Fruit fly (Drosophila melanogaster) whole organism, embryonic: Measurements from ENCODE around the gene CG9682.
A peak's percentile ranks its signal among the peaks of the same experiment; 100 is the strongest.

Experiments
- ATbp ChIP-seq: fragments of 200-800 bp; sonication (Bioruptor generic); optimal IDR thresholded peaks from 2 replicates; lab custom pipeline; 2017; ENCODE audit warnings: missing biosample characterization, mild to moderate bottlenecking, missing genetic modification characterization, missing genetic modification reagents
- Ada2b ChIP-seq: fragments of 200-800 bp; sonication (Bioruptor generic); IDR thresholded peaks from 2 replicates; pipeline ENCODE4 v1.3.6; 2022; ENCODE audit warnings: missing biosample characterization, missing genetic modification characterization
- Awh ChIP-seq: fragments of 200-800 bp; sonication (Bioruptor generic); IDR thresholded peaks from 2 replicates; pipeline ENCODE4, ENCODE4 v1.3.6; 2022; ENCODE audit warnings: missing biosample characterization, missing genetic modification characterization
- Blimp-1 ChIP-seq: fragments of 200-800 bp; sonication (Bioruptor generic); optimal IDR thresholded peaks from 3 replicates; lab custom pipeline; 2018; ENCODE audit warnings: missing biosample characterization, missing genetic modification characterization, mild to moderate bottlenecking, moderate library complexity, missing genetic modification reagents
- CG10147 ChIP-seq: fragments of 200-800 bp; sonication (Bioruptor generic); optimal IDR thresholded peaks from 2 replicates; lab custom pipeline; 2019; ENCODE audit warnings: missing biosample characterization, mild to moderate bottlenecking, missing genetic modification characterization, moderate library complexity
- CG1024 ChIP-seq: fragments of 200-800 bp; sonication (Bioruptor generic); IDR thresholded peaks from 2 replicates; pipeline ENCODE4 v1.3.6; 2022; ENCODE audit warnings: missing biosample characterization, missing genetic modification characterization
- CG12391 ChIP-seq: fragments of 200-800 bp; sonication (Bioruptor generic); optimal IDR thresholded peaks from 3 replicates; lab custom pipeline; 2018; ENCODE audit warnings: missing biosample characterization, mild to moderate bottlenecking, missing genetic modification characterization, moderate library complexity
- CG12744 ChIP-seq: fragments of 200-800 bp; sonication (Bioruptor generic); optimal IDR thresholded peaks from 2 replicates; lab custom pipeline; 2016; ENCODE audit warnings: missing biosample characterization, missing genetic modification characterization
- CG14667 ChIP-seq: fragments of 200-800 bp; sonication (Bioruptor generic); IDR thresholded peaks from 2 replicates; pipeline ENCODE4 v1.3.6; 2022; ENCODE audit warnings: missing biosample characterization, missing genetic modification characterization
- CG17328 ChIP-seq: fragments of 200-800 bp; sonication (Bioruptor generic); IDR thresholded peaks from 2 replicates; pipeline ENCODE4 v1.3.6; 2022; ENCODE audit warnings: missing biosample characterization, missing genetic modification characterization
- CG17829 ChIP-seq: fragments of 200-800 bp; optimal IDR thresholded peaks from 2 replicates; lab custom pipeline; 2019; ENCODE audit warnings: missing biosample characterization, mild to moderate bottlenecking, missing genetic modification characterization, moderate library complexity
- CG33557 ChIP-seq: fragments of 200-800 bp; sonication (Bioruptor generic); optimal IDR thresholded peaks from 2 replicates; lab custom pipeline; 2019; ENCODE audit warnings: missing biosample characterization, mild to moderate bottlenecking, missing genetic modification characterization, moderate library complexity
- CG4404 ChIP-seq: fragments of 200-800 bp; sonication (Bioruptor generic); IDR thresholded peaks from 2 replicates; pipeline ENCODE4 v1.3.6; 2022; ENCODE audit warnings: missing biosample characterization, missing genetic modification characterization
- CG5953 ChIP-seq: fragments of 200-800 bp; sonication (Bioruptor generic); IDR thresholded peaks from 2 replicates; pipeline ENCODE4 v1.3.6; 2022; ENCODE audit warnings: missing biosample characterization, missing genetic modification characterization
- CG6654 ChIP-seq: fragments of 200-800 bp; sonication (Bioruptor generic); optimal IDR thresholded peaks from 2 replicates; lab custom pipeline; 2017; ENCODE audit warnings: missing biosample characterization, mild to moderate bottlenecking, missing genetic modification characterization
- CG8089 ChIP-seq: fragments of 200-800 bp; sonication (Bioruptor generic); optimal IDR thresholded peaks from 3 replicates; lab custom pipeline; 2016; ENCODE audit warnings: missing biosample characterization, missing genetic modification characterization
- CG9876 ChIP-seq: fragments of 200-800 bp; sonication (Bioruptor generic); optimal IDR thresholded peaks from 2 replicates; lab custom pipeline; 2016; ENCODE audit warnings: missing biosample characterization, missing genetic modification characterization
- CTCF ChIP-seq: fragments of 200-800 bp; sonication (Bioruptor generic); optimal IDR thresholded peaks from 2 replicates; lab custom pipeline; 2017; ENCODE audit warnings: missing biosample characterization, mild to moderate bottlenecking, missing genetic modification characterization, moderate library complexity
- Dip3 ChIP-seq: fragments of 200-800 bp; sonication (Bioruptor generic); optimal IDR thresholded peaks from 3 replicates; lab custom pipeline; 2016; ENCODE audit warnings: missing biosample characterization, missing genetic modification characterization
- Fer3 ChIP-seq: fragments of 200-800 bp; sonication (Bioruptor generic); optimal IDR thresholded peaks from 2 replicates; lab custom pipeline; 2018; ENCODE audit warnings: missing biosample characterization, mild to moderate bottlenecking, missing genetic modification characterization, moderate library complexity
- GATAe ChIP-seq: fragments of 200-800 bp; sonication (Bioruptor generic); conservative IDR thresholded peaks from 2 replicates; pipeline ENCODE4 v1.3.6; 2022; ENCODE audit warnings: missing biosample characterization, missing genetic modification characterization
- HLH4C ChIP-seq: fragments of 200-800 bp; sonication (Bioruptor generic); IDR thresholded peaks from 3 replicates; pipeline ENCODE4 v1.3.6; 2022; ENCODE audit warnings: missing biosample characterization, missing genetic modification characterization; ENCODE audit not compliant: partially characterized antibody
- HmgD ChIP-seq: fragments of 200-800 bp; sonication (Bioruptor generic); optimal IDR thresholded peaks from 3 replicates; lab custom pipeline; 2016; ENCODE audit warnings: missing biosample characterization, missing genetic modification characterization
- Hr51 ChIP-seq, 2 experiments: fragments of 200-800 bp; sonication (Bioruptor generic); optimal IDR thresholded peaks; 2 replicates in 1 of 2; 3 replicates in 1 of 2; lab custom pipeline; 2016 to 2018; ENCODE audit warnings: missing biosample characterization in 2 of 2, missing genetic modification characterization in 2 of 2, mild to moderate bottlenecking in 1 of 2, moderate library complexity in 1 of 2
- Kr ChIP-seq: fragments of 200-800 bp; sonication (Bioruptor generic); optimal IDR thresholded peaks from 2 replicates; lab custom pipeline; 2017; ENCODE audit warnings: missing biosample characterization, mild to moderate bottlenecking, missing genetic modification characterization
- Meics ChIP-seq: fragments of 200-800 bp; sonication (Bioruptor generic); optimal IDR thresholded peaks from 2 replicates; lab custom pipeline; 2017; ENCODE audit warnings: missing biosample characterization, mild to moderate bottlenecking, missing genetic modification characterization
- Oaz ChIP-seq: fragments of 200-800 bp; sonication (Bioruptor generic); IDR thresholded peaks from 2 replicates; pipeline ENCODE4 v1.3.6; 2022; ENCODE audit warnings: missing biosample characterization, missing genetic modification characterization
- PHDP ChIP-seq: fragments of 200-800 bp; sonication (Bioruptor generic); optimal IDR thresholded peaks from 3 replicates; lab custom pipeline; 2018; ENCODE audit warnings: missing biosample characterization, mild to moderate bottlenecking, missing genetic modification characterization, moderate library complexity
- Ssrp ChIP-seq: fragments of 200-800 bp; sonication (Bioruptor generic); optimal IDR thresholded peaks from 2 replicates; lab custom pipeline; 2018; ENCODE audit warnings: missing biosample characterization, mild to moderate bottlenecking, missing genetic modification characterization, moderate library complexity
- az2 ChIP-seq: fragments of 200-800 bp; sonication (Bioruptor generic); optimal IDR thresholded peaks from 3 replicates; lab custom pipeline; 2016; ENCODE audit warnings: missing biosample characterization, missing genetic modification characterization
- dan ChIP-seq: fragments of 200-800 bp; sonication (Bioruptor generic); IDR thresholded peaks from 2 replicates; pipeline ENCODE4 v1.3.6; 2022; ENCODE audit warnings: missing biosample characterization, missing genetic modification characterization
- fu2 ChIP-seq: fragments of 200-800 bp; sonication (Bioruptor generic); optimal IDR thresholded peaks from 2 replicates; lab custom pipeline; 2016; ENCODE audit warnings: missing biosample characterization, missing genetic modification characterization
- hb ChIP-seq: fragments of 200-800 bp; sonication (Bioruptor generic); IDR thresholded peaks from 3 replicates; pipeline ENCODE4 v1.3.6; 2022; ENCODE audit warnings: missing biosample characterization, missing genetic modification characterization; ENCODE audit not compliant: partially characterized antibody
- inv ChIP-seq: fragments of 200-800 bp; sonication (Bioruptor generic); IDR thresholded peaks from 2 replicates; pipeline ENCODE4 v1.3.6; 2022; ENCODE audit warnings: missing biosample characterization, missing genetic modification characterization; ENCODE audit not compliant: partially characterized antibody
- lbe ChIP-seq: fragments of 200-800 bp; sonication (Bioruptor generic); optimal IDR thresholded peaks from 2 replicates; lab custom pipeline; 2016; ENCODE audit warnings: missing biosample characterization, mild to moderate bottlenecking, missing genetic modification characterization
- lov ChIP-seq, 2 experiments: fragments of 200-800 bp in 1 of 2; fragments of >200 bp in 1 of 2; sonication (Bioruptor generic) in 1 of 2; IDR thresholded peaks in 1 of 2; optimal IDR thresholded peaks in 1 of 2; 2 replicates in 1 of 2; 3 replicates in 1 of 2; pipeline versions ENCODE4 v1.3.6 to Lab custom; 2017 to 2022; ENCODE audit warnings: missing biosample characterization in 1 of 2, missing genetic modification characterization in 1 of 2
- luna ChIP-seq: fragments of 200-800 bp; sonication (Bioruptor generic); optimal IDR thresholded peaks from 2 replicates; lab custom pipeline; 2016; ENCODE audit warnings: missing biosample characterization, missing genetic modification characterization
- maf-S ChIP-seq: fragments of 200-800 bp; sonication (Bioruptor generic); optimal IDR thresholded peaks from 2 replicates; lab custom pipeline; 2016; ENCODE audit warnings: missing biosample characterization, missing genetic modification characterization
- nom ChIP-seq: fragments of 200-800 bp; sonication (Bioruptor generic); optimal IDR thresholded peaks from 2 replicates; lab custom pipeline; 2017; ENCODE audit warnings: missing biosample characterization, missing genetic modification characterization, mild to moderate bottlenecking, moderate library complexity, missing genetic modification reagents
- pum ChIP-seq: fragments of 200-800 bp; sonication (Bioruptor generic); optimal IDR thresholded peaks from 2 replicates; lab custom pipeline; 2016; ENCODE audit warnings: missing biosample characterization, missing genetic modification characterization
- seq ChIP-seq: fragments of 200-800 bp; sonication (Bioruptor generic); IDR thresholded peaks from 2 replicates; pipeline ENCODE4 v1.3.6; 2022; ENCODE audit warnings: missing biosample characterization, missing genetic modification characterization
- so ChIP-seq: fragments of 200-800 bp; sonication (Bioruptor generic); IDR thresholded peaks from 3 replicates; pipeline ENCODE4 v1.3.6; 2022; ENCODE audit warnings: missing biosample characterization, missing genetic modification characterization
- tio ChIP-seq: fragments of 200-800 bp; sonication (Bioruptor generic); optimal IDR thresholded peaks from 2 replicates; lab custom pipeline; 2017; ENCODE audit warnings: missing biosample characterization, missing genetic modification characterization, inconsistent platforms
- tna ChIP-seq: fragments of 200-800 bp; sonication (Bioruptor generic); IDR thresholded peaks from 2 replicates; pipeline ENCODE4 v1.3.6; 2022; ENCODE audit warnings: missing biosample characterization, missing genetic modification characterization; ENCODE audit not compliant: partially characterized antibody
- trh ChIP-seq: fragments of 200-800 bp; sonication (Bioruptor generic); optimal IDR thresholded peaks from 2 replicates; lab custom pipeline; 2016; ENCODE audit warnings: missing biosample characterization, missing genetic modification characterization
- unpg ChIP-seq: fragments of 200-800 bp; sonication (Bioruptor generic); optimal IDR thresholded peaks from 3 replicates; lab custom pipeline; 2018; ENCODE audit warnings: missing biosample characterization, mild to moderate bottlenecking, missing genetic modification characterization, moderate library complexity
- usp ChIP-seq: fragments of >200 bp; optimal IDR thresholded peaks from 2 replicates; lab custom pipeline; 2017; ENCODE audit warnings: missing biosample characterization, missing genetic modification characterization
- vvl ChIP-seq: fragments of 200-800 bp; sonication (Bioruptor generic); IDR thresholded peaks from 2 replicates; pipeline ENCODE4 v1.3.6; 2022; ENCODE audit warnings: missing biosample characterization, missing genetic modification characterization
- zfh1 ChIP-seq: fragments of 200-800 bp; sonication (Bioruptor generic); IDR thresholded peaks from 3 replicates; pipeline ENCODE4 v1.3.6; 2022; ENCODE audit warnings: missing biosample characterization, missing genetic modification characterization

Gene CG9682

DNA sequence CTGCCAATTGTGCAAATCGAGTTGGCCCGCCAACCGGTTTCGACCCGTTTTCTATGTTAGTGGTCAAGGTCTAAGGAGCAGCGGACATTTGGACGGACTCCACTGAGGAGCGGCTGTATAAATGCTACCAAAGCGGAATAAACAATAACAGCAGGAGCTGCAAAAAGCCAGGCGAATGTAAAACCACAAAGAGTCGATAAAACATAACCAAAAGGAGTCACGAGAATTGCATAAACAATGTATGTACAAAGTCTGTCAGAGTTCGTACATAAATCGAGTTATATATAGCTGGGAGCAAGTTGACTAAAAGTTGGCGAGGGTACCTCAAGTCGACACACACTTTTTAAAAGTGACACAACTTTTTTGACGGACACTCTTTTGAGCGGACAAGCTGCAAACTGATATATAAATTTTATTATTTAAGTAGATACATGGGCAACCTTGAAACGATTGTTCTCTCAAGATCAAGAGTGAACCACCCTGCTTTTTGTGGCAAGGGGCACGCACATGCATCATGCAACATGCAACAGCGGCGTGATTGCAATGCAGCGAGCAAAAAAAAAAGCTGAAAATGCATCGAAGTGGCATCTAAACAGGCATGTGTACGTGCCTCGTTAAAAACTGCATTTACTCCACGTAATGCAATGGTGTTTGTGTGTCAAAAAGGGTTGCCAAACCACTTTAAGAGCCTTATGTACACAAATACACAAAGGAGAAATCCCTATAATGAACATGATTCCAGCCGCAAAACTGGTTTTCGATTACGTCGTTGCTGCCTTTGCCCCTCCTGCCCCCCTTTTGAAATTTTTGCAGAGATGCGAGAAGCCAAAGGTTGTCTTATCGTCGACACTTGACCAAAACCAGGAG is 4.8 kb downstream of the CG9682 start (continued):
- TF ChIP-seq luna (GFP tag; lab: Kevin White, UChicago) (no peak), CG17328 (GFP tag; lab: Robert Waterston, UW) (peak; percentile 45; the same call in 1 of the 2 replicates), nom (peak; percentile 96), CG6654 (GFP tag; lab: Kevin White, UChicago) (no peak), lbe (peak; percentile 95), so (GFP tag; lab: Robert Waterston, UW) (no peak), CG10147 (GFP tag; lab: Kevin White, UChicago) (no peak), unpg (GFP tag; lab: Kevin White, UChicago) (peak; percentile 21), lov (optimal IDR thresholded peaks at IDR 0.05; lab: Kevin White, UChicago) (no peak), lov (GFP tag; IDR thresholded peaks at IDR 0.05; lab: Robert Waterston, UW) (0 out of 3 replicates have a peak, but pooled peaks have one; percentile 65), Ada2b (no peak), PHDP (tag; lab: Kevin White, UChicago) (no peak), CG9876 (GFP tag; lab: Kevin White, UChicago) (no peak), Kr (GFP tag; lab: Kevin White, UChicago) (no peak), usp (no peak), hb (GFP tag; lab: Robert Waterston, UW) (0 out of 3 replicates have a peak, but pooled peaks have one; percentile 33), CG12744 (GFP tag; lab: Kevin White, UChicago) (no peak), Oaz (GFP tag; lab: Robert Waterston, UW) (no peak), HLH4C (GFP tag; lab: Robert Waterston, UW) (no peak), CTCF (GFP tag; lab: Kevin White, UChicago) (no peak), inv (GFP tag; lab: Robert Waterston, UW) (no peak), seq (GFP tag; lab: Robert Waterston, UW) (no peak), zfh1 (GFP tag; lab: Robert Waterston, UW) (peak; percentile 72), ATbp (GFP tag; lab: Kevin White, UChicago) (no peak), dan (no peak), fu2 (GFP tag; lab: Kevin White, UChicago) (no peak), CG5953 (GFP tag; lab: Robert Waterston, UW) (no peak), trh (GFP tag; lab: Kevin White, UChicago) (no peak), CG4404 (GFP tag; lab: Robert Waterston, UW) (0 out of 2 replicates have a peak, but pooled peaks have one; percentile 19), HmgD (GFP tag; lab: Kevin White, UChicago) (no peak), CG1024 (GFP tag; lab: Robert Waterston, UW) (0 out of 2 replicates have a peak, but pooled peaks have one; percentile 3), Meics (GFP tag; lab: Kevin White, UChicago) (no peak), vvl (GFP tag; lab: Robert Waterston, UW) (peak; percentile 49; the same call in 1 of the 2 replicates), maf-S (GFP tag; lab: Kevin White, UChicago) (no peak), tna (no peak), Ssrp (tag; lab: Kevin White, UChicago) (no peak), az2 (no peak), Dip3 (no peak), CG8089 (GFP tag; lab: Kevin White, UChicago) (no peak), Hr51 (GFP tag; optimal IDR thresholded peaks at IDR 0.05; lab: Kevin White, UChicago) (no peak), Blimp-1 (GFP tag; lab: Kevin White, UChicago) (peak; percentile 7), GATAe (GFP tag; lab: Robert Waterston, UW) (no peak), CG17829 (peak; percentile 32), tio (GFP tag; lab: Kevin White, UChicago) (no peak), CG12391 (peak; percentile 14), CG14667 (GFP tag; lab: Robert Waterston, UW) (no peak), pum (GFP tag; lab: Kevin White, UChicago) (no peak), Fer3 (tag; lab: Kevin White, UChicago) (no peak), Awh (GFP tag; lab: Robert Waterston, UW) (0 out of 2 replicates have a peak, but pooled peaks have one; percentile 25), CG33557 (GFP tag; lab: Kevin White, UChicago) (peak; percentile 18)
